Fruit fly (Drosophila melanogaster) whole organism, prepupa: ENCODE measurements around the gene Kr-h2.

Experiments used
- Blimp-1 ChIP-seq: fragments of 200-800 bp; sonication (Bioruptor generic); optimal IDR thresholded peaks from 3 replicates; lab custom pipeline; 2017; ENCODE audit warnings: missing biosample characterization, missing genetic modification characterization, mild to moderate bottlenecking, moderate library complexity, missing genetic modification reagents
- CG10669 ChIP-seq: fragments of 200-800 bp; sonication (Bioruptor generic); optimal IDR thresholded peaks from 3 replicates; lab custom pipeline; 2018; ENCODE audit warnings: missing biosample characterization, mild to moderate bottlenecking, missing genetic modification characterization, moderate library complexity
- CG11294 ChIP-seq: fragments of 200-800 bp; sonication (Bioruptor generic); IDR thresholded peaks from 2 replicates; pipeline ENCODE4 v1.3.6; 2022; ENCODE audit warnings: missing biosample characterization, missing genetic modification characterization
- CG11762 ChIP-seq: fragments of 200-800 bp; sonication (Bioruptor generic); optimal IDR thresholded peaks from 3 replicates; lab custom pipeline; 2016; ENCODE audit warnings: missing biosample characterization, missing genetic modification characterization; ENCODE audit not compliant: insufficient read depth
- CG16779 ChIP-seq: fragments of 200-800 bp; sonication (Bioruptor generic); optimal IDR thresholded peaks from 3 replicates; lab custom pipeline; 2017; ENCODE audit warnings: missing biosample characterization, mild to moderate bottlenecking, missing genetic modification characterization
- CG31627 ChIP-seq: fragments of 200-800 bp; sonication (Bioruptor generic); optimal IDR thresholded peaks from 3 replicates; lab custom pipeline; 2016; ENCODE audit warnings: missing biosample characterization, missing genetic modification characterization
- CG32006 ChIP-seq: fragments of 200-800 bp; sonication (Bioruptor generic); optimal IDR thresholded peaks from 3 replicates; lab custom pipeline; 2017; ENCODE audit warnings: missing biosample characterization, mild to moderate bottlenecking, missing genetic modification characterization
- CG3919 ChIP-seq: fragments of 200-800 bp; sonication (Bioruptor generic); optimal IDR thresholded peaks from 3 replicates; lab custom pipeline; 2016; ENCODE audit warnings: missing biosample characterization, missing genetic modification characterization
- CG4318 ChIP-seq: fragments of 200-800 bp; sonication (Bioruptor generic); optimal IDR thresholded peaks from 3 replicates; lab custom pipeline; 2017; ENCODE audit warnings: missing biosample characterization, mild to moderate bottlenecking, missing genetic modification characterization
- CG6163 ChIP-seq: fragments of 200-800 bp; sonication (Bioruptor generic); IDR thresholded peaks from 3 replicates; pipeline ENCODE4 v1.3.6; 2022; ENCODE audit warnings: missing biosample characterization, missing genetic modification characterization
- CG7368 ChIP-seq: fragments of 200-800 bp; sonication (Bioruptor generic); optimal IDR thresholded peaks from 3 replicates; lab custom pipeline; 2016; ENCODE audit warnings: missing biosample characterization, missing genetic modification characterization
- CG8119 ChIP-seq: fragments of 200-800 bp; sonication (Bioruptor generic); IDR thresholded peaks from 3 replicates; pipeline ENCODE4 v1.3.6; 2022; ENCODE audit warnings: missing biosample characterization, missing genetic modification characterization
- Eip78C ChIP-seq: fragments of 200-800 bp; sonication (Bioruptor generic); peaks from one replicate; lab custom pipeline; 2016; ENCODE audit warnings: missing biosample characterization, missing genetic modification characterization
- Ets21C ChIP-seq: fragments of 200-800 bp; sonication (Bioruptor generic); optimal IDR thresholded peaks from 3 replicates; lab custom pipeline; 2016; ENCODE audit warnings: missing biosample characterization, missing genetic modification characterization
- Hr39 ChIP-seq: fragments of 200-800 bp; sonication (Bioruptor generic); optimal IDR thresholded peaks from 2 replicates; lab custom pipeline; 2016; ENCODE audit warnings: missing biosample characterization, missing genetic modification characterization
- Hr4 ChIP-seq: fragments of 200-800 bp; sonication (Bioruptor generic); optimal IDR thresholded peaks from 3 replicates; lab custom pipeline; 2016; ENCODE audit warnings: missing biosample characterization, missing genetic modification characterization
- Met ChIP-seq: fragments of 200-800 bp; sonication (Bioruptor generic); optimal IDR thresholded peaks from 3 replicates; lab custom pipeline; 2016; ENCODE audit warnings: missing biosample characterization, missing genetic modification characterization
- OdsH ChIP-seq: fragments of 200-800 bp; sonication (Bioruptor generic); optimal IDR thresholded peaks from 3 replicates; lab custom pipeline; 2016; ENCODE audit warnings: missing biosample characterization, missing genetic modification characterization
- Smox ChIP-seq: fragments of 200-800 bp; sonication (Bioruptor generic); optimal IDR thresholded peaks from 3 replicates; lab custom pipeline; 2016; ENCODE audit warnings: missing biosample characterization, missing genetic modification characterization
- Sox14 ChIP-seq: fragments of 200-800 bp; sonication (Bioruptor generic); optimal IDR thresholded peaks from 3 replicates; lab custom pipeline; 2016; ENCODE audit warnings: missing biosample characterization, missing genetic modification characterization
- Sox15 ChIP-seq: fragments of 200-800 bp; sonication (Bioruptor generic); optimal IDR thresholded peaks from 3 replicates; lab custom pipeline; 2016; ENCODE audit warnings: missing biosample characterization, missing genetic modification characterization
- achi ChIP-seq: fragments of 200-800 bp; sonication (Bioruptor generic); optimal IDR thresholded peaks from 3 replicates; lab custom pipeline; 2016; ENCODE audit warnings: missing biosample characterization, missing genetic modification characterization
- acj6 ChIP-seq: fragments of 200-800 bp; sonication (Bioruptor generic); optimal IDR thresholded peaks from 3 replicates; lab custom pipeline; 2016; ENCODE audit warnings: missing biosample characterization, missing genetic modification characterization
- dsx ChIP-seq: fragments of 200-800 bp; optimal IDR thresholded peaks from 3 replicates; lab custom pipeline; 2019; ENCODE audit warnings: missing biosample characterization, mild to moderate bottlenecking, missing genetic modification characterization, moderate library complexity; ENCODE audit not compliant: poor library complexity, severe bottlenecking
- fd59A ChIP-seq: fragments of 200-800 bp; sonication (Bioruptor generic); optimal IDR thresholded peaks from 2 replicates; lab custom pipeline; 2017; ENCODE audit warnings: missing biosample characterization, mild to moderate bottlenecking, missing genetic modification characterization, missing genetic modification reagents
- fkh ChIP-seq: fragments of 200-800 bp; sonication (Bioruptor generic); optimal IDR thresholded peaks from 3 replicates; lab custom pipeline; 2017; ENCODE audit warnings: missing biosample characterization, mild to moderate bottlenecking, missing genetic modification characterization, moderate library complexity
- net ChIP-seq: fragments of 200-800 bp; sonication (Bioruptor generic); optimal IDR thresholded peaks from 3 replicates; lab custom pipeline; 2016; ENCODE audit warnings: missing biosample characterization, missing genetic modification characterization
- pdm3 ChIP-seq: fragments of 200-800 bp; sonication (Bioruptor generic); optimal IDR thresholded peaks from 3 replicates; lab custom pipeline; 2016; ENCODE audit warnings: missing biosample characterization, missing genetic modification characterization
- salr ChIP-seq, 2 experiments: fragments of 200-800 bp; sonication (Bioruptor generic); optimal IDR thresholded peaks; 3 replicates each; lab custom pipeline; 2016 to 2018; ENCODE audit warnings: missing biosample characterization in 2 of 2, missing genetic modification characterization in 2 of 2, mild to moderate bottlenecking in 1 of 2
- svp ChIP-seq: fragments of 200-800 bp; sonication (Bioruptor generic); peaks from one replicate; lab custom pipeline; 2016; ENCODE audit warnings: missing biosample characterization, missing genetic modification characterization
- vri ChIP-seq: fragments of 200-800 bp; sonication (Bioruptor generic); optimal IDR thresholded peaks from 3 replicates; lab custom pipeline; 2016; ENCODE audit warnings: missing biosample characterization, mild to moderate bottlenecking, missing genetic modification characterization

The Kr-h2 gene

DNA sequence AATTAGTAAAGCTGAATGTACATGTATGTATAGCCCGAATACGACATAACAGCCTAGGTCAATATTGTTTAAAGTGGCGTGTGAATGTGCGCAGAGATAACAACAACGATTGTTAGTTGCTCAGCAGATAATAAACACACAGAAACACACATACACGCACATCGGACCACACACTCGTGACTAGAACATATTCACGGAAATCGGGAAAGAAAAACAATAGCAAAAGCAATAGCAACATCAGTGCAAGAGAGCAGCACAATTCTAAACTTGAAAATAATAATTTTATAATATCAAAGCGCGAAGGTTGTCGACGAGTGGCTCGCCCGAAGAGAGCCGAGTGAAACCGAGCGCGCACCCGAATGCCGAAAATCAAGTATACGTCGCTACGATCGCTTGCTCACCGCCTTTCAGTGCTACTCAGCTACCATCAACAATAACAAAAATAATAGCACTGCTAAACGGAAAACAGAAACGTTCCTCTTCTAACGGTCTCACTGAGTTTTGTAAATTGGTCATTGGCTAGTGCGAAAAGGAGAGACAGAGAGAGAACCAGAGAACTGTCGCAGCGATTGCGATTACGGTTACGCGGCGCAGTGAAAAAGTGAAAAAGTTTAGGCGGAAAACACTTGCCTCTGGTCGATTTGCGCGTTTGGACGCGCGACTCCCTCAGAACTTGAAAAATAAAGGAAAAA lies 12.3 kb downstream of the Kr-h2 start:
- TF ChIP-seq svp (GFP tag; lab: Kevin White, UChicago) (peak; percentile 35), CG16779 (tag; lab: Kevin White, UChicago) (peak; percentile 39), achi (no peak), fkh (GFP tag; lab: Kevin White, UChicago) (peak; percentile 94), Eip78C (GFP tag; lab: Kevin White, UChicago) (peak; percentile 59), vri (peak; percentile 82)
- TF ChIP-seq, all 60 proteins: peak for 5

- no peak for TF ChIP-seq salr (GFP tag; optimal IDR thresholded peaks at IDR 0.05; lab: Kevin White, UChicago)
- peak; percentile 6 for TF ChIP-seq vri
- no peak for TF ChIP-seq Hr4 (GFP tag; lab: Kevin White, UChicago)
- no peak for TF ChIP-seq Hr39 (GFP tag; lab: Kevin White, UChicago)
- peak; percentile 68 for TF ChIP-seq svp (GFP tag; lab: Kevin White, UChicago)
Measured at dm6 chr2L:6084694-6085093, 13.9 kb downstream of the Kr-h2 start.

- TF ChIP-seq acj6: no peak
- no peak for TF ChIP-seq Blimp-1 (GFP tag; lab: Kevin White, UChicago)
- TF ChIP-seq CG10669 (GFP tag; lab: Kevin White, UChicago): no peak
- TF ChIP-seq Sox14 (GFP tag; lab: Kevin White, UChicago): no peak
- peak; percentile 68 for TF ChIP-seq vri
- peak; percentile 69 for TF ChIP-seq svp (GFP tag; lab: Kevin White, UChicago)
- TF ChIP-seq fkh (GFP tag; lab: Kevin White, UChicago): peak; percentile 50
- TF ChIP-seq dsx (GFP tag; lab: Kevin White, UChicago): no peak
Measured at dm6 chr2L:6085733-6086317, 15.0 kb downstream of the Kr-h2 start.

DNA sequence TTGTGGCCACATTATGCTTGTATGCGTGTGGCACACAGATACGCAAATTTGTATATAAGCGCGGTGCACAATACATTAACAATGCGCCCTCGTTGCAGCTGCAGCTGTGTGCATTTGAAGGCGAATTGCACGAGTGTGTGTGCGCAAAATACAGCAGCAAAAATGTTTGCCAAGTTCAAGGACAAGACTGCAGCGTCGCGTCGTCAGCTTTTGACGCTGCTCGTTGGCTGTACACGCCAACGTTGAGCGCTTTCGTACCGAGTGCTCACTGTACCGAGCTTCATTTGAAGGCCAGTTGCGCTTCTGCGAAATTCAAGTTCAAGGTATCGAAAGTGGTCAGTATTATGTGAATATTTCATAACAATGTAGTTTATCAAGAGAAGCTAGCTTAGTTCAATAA lies 16.0 kb downstream of the Kr-h2 start:
- TF ChIP-seq CG8119 (no peak), Eip78C (GFP tag; lab: Kevin White, UChicago) (peak; percentile 35), CG31627 (GFP tag; lab: Kevin White, UChicago) (peak; percentile 26), vri (peak; percentile 42), Blimp-1 (GFP tag; lab: Kevin White, UChicago) (peak; percentile 65), Hr39 (GFP tag; lab: Kevin White, UChicago) (peak; percentile 48), Smox (GFP tag; lab: Kevin White, UChicago) (no peak), Met (GFP tag; lab: Kevin White, UChicago) (peak; percentile 66)

- TF ChIP-seq CG16779 (tag; lab: Kevin White, UChicago) (no peak), Smox (GFP tag; lab: Kevin White, UChicago) (no peak), Blimp-1 (GFP tag; lab: Kevin White, UChicago) (no peak), pdm3 (GFP tag; lab: Kevin White, UChicago) (no peak), Hr4 (GFP tag; lab: Kevin White, UChicago) (no peak), Ets21C (GFP tag; lab: Kevin White, UChicago) (no peak), CG32006 (GFP tag; lab: Kevin White, UChicago) (no peak), CG7368 (no peak), fd59A (no peak), CG4318 (GFP tag; lab: Kevin White, UChicago) (no peak), CG3919 (no peak), fkh (GFP tag; lab: Kevin White, UChicago) (no peak), net (GFP tag; lab: Kevin White, UChicago) (no peak), CG6163 (GFP tag; lab: Robert Waterston, UW) (no peak), CG11762 (GFP tag; lab: Kevin White, UChicago) (no peak), OdsH (no peak), Sox15 (GFP tag; lab: Kevin White, UChicago) (no peak), CG11294 (no peak)
- TF ChIP-seq, all 60 proteins: peak for 0
Measured at dm6 chr2L:6087685-6088084, 16.9 kb downstream of the Kr-h2 start.
